Fruit fly (Drosophila melanogaster) whole organism, pupa: ENCODE results near the gene CG44836.

Experiments used
- CG15710 ChIP-seq: fragments of 200-800 bp; sonication (Bioruptor generic); optimal IDR thresholded peaks from 2 replicates; lab custom pipeline; 2018; ENCODE audit warnings: missing biosample characterization, mild to moderate bottlenecking, missing genetic modification characterization, moderate library complexity
- CG32121 ChIP-seq: fragments of 200-800 bp; sonication (Bioruptor generic); IDR thresholded peaks from 2 replicates; pipeline ENCODE4 v1.3.6; 2022; ENCODE audit warnings: missing biosample characterization, missing genetic modification characterization
- CG34367 ChIP-seq: fragments of 200-800 bp; sonication (Bioruptor generic); optimal IDR thresholded peaks from 2 replicates; lab custom pipeline; 2018; ENCODE audit warnings: missing biosample characterization, mild to moderate bottlenecking, missing genetic modification characterization
- CG4496 ChIP-seq: fragments of 200-800 bp; sonication (Bioruptor generic); IDR thresholded peaks from 3 replicates; pipeline ENCODE4 v1.3.6; 2022; ENCODE audit warnings: missing biosample characterization, missing genetic modification characterization
- CG8159 ChIP-seq: fragments of 200-800 bp; sonication (Bioruptor generic); optimal IDR thresholded peaks from 3 replicates; lab custom pipeline; 2018; ENCODE audit warnings: missing biosample characterization, mild to moderate bottlenecking, missing genetic modification characterization, moderate library complexity
- EcR ChIP-seq: fragments of 200-800 bp; sonication (Bioruptor generic); optimal IDR thresholded peaks from 3 replicates; lab custom pipeline; 2019; ENCODE audit warnings: missing biosample characterization, missing genetic modification characterization, mild to moderate bottlenecking, moderate library complexity, missing genetic modification reagents
- fd96Ca ChIP-seq: fragments of 200-800 bp; sonication (Bioruptor generic); IDR thresholded peaks from 3 replicates; pipeline ENCODE4 v1.3.6; 2022; ENCODE audit warnings: missing biosample characterization, missing genetic modification characterization

dm6 chr3L:16359219-16359748, 40.8 kb downstream of the CG44836 start, which contains the start of gene ringer:
- no peak for TF ChIP-seq CG8159
- TF ChIP-seq CG15710, result no peak
- no peak for TF ChIP-seq fd96Ca (GFP tag; lab: Robert Waterston, UW)
- no peak for TF ChIP-seq EcR (GFP tag; lab: Kevin White, UChicago)
- TF ChIP-seq CG34367 (tag; lab: Kevin White, UChicago), result no peak
- TF ChIP-seq CG32121 (GFP tag; lab: Robert Waterston, UW), result no peak
- TF ChIP-seq CG4496 (GFP tag; lab: Robert Waterston, UW), result no peak
